Worm (Caenorhabditis elegans): ENCODE measurements around the gene exc-13.
"Not testable (repeated sequence)": the region's sequence is repeated elsewhere in the genome, so short reads cannot be mapped to it uniquely, and the experiment has no call there.

The exc-13 gene

DNA sequence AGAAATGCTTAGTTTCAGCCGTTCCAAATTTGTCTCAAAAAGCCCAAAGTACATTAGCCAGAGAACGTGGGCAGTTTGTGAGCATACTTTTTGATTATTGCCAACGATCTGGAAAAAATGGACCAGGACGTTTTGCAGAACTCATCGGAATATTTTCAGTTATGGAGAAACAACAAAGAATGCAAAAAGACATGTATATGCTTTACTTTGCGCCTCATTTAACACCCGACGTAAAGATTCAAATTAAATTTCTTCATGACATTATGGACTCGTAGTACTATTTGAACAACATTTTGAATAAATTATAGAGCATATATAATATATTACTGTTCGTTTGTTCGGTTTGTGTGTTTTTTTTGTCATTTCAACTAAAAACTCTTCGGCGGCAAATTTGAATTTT is 21.5 kb upstream of the exc-13 start, which contains the start of gene srh-244:
Gene srh-244, plus strand, starts transcription at position 301 of the 400 bp plus-strand sequence.
- no peak for TF ChIP-seq pat-9 (tag; optimal IDR thresholded peaks at IDR 0.05)
- TF ChIP-seq lin-11 (tag; optimal IDR thresholded peaks at IDR 0.05): no peak
- no peak for TF ChIP-seq ahr-1 (tag; optimal IDR thresholded peaks at IDR 0.05)
- no peak for TF ChIP-seq ceh-48 (tag; optimal IDR thresholded peaks at IDR 0.05)
- TF ChIP-seq ceh-30 (tag; optimal IDR thresholded peaks at IDR 0.05): no peak
- TF ChIP-seq C08G9.2 (tag; optimal IDR thresholded peaks at IDR 0.05): no peak
- no peak for TF ChIP-seq mec-3 (tag; optimal IDR thresholded peaks at IDR 0.05; ENCODE audit: borderline replicate concordance)
- TF ChIP-seq nhr-232 (tag; optimal IDR thresholded peaks at IDR 0.05): no peak
- TF ChIP-seq ceh-31 (tag; optimal IDR thresholded peaks at IDR 0.05): no peak
- TF ChIP-seq pqm-1 (tag; optimal IDR thresholded peaks at IDR 0.05): no peak
- TF ChIP-seq sdc-2 (tag; optimal IDR thresholded peaks at IDR 0.05): no peak
- TF ChIP-seq Y22D7AL.16 (tag; optimal IDR thresholded peaks at IDR 0.05): no peak
- no peak for TF ChIP-seq pax-1 (tag; optimal IDR thresholded peaks at IDR 0.05)
- TF ChIP-seq odd-2 (tag; optimal IDR thresholded peaks at IDR 0.05): no peak
- TF ChIP-seq unc-42 (tag; optimal IDR thresholded peaks at IDR 0.05): no peak
- TF ChIP-seq zip-5 (tag; optimal IDR thresholded peaks at IDR 0.05): no peak

DNA sequence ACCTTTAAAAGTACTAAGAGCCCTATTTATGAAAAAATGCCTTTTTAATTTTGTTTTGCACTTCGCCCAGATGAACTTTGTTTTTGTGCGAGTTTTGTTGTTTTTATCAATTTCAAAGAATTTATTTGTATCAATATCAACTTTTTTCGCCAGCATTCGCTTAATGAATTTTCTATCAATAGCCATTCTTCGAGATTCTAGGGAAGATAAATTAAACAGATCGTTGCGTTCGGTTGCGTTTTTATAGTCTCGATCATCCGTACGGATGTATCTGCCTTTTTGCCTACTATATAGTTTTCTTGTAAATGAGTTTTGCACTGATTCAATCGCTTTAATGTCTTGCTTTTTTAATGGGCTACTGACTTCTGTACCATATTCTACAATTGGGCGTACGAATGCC is 19.6 kb upstream of the exc-13 start, which contains the start of gene nhr-147:
Gene nhr-147, plus strand, starts transcription at position 301 of the 400 bp plus-strand sequence.
- TF ChIP-seq sdc-2, pha-2, elt-2 (tag; optimal IDR thresholded peaks at IDR 0.05): not testable (repeated sequence)

DNA sequence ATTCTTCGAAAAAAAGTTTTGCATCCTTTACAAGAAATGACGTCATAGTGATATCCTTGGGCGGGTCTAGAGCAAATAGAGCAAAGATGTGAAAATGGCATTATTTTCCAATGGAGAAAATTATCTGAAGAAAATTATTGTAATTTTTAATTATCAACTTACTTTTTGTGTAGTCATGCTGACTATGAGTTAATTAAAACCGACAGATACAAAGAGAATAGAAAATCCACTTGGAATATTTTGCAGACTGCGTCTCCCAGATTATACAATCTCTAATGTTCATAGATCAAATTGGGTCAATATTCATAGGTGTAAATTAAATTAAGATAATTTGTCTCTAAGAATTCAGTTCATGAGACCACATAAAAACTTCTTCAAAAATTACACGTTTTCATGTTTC is 15.5 kb upstream of the exc-13 start, which contains the start of gene nhr-149:
Gene nhr-149, minus strand, starts transcription at position 101 of the 400 bp plus-strand sequence.
- TF ChIP-seq ceh-45 (GFP tag; IDR thresholded peaks at IDR 0.05) (no peak), lim-6 (tag; optimal IDR thresholded peaks at IDR 0.05) (no peak), ceh-22 (tag; optimal IDR thresholded peaks at IDR 0.05) (no peak), ztf-16 (tag; optimal IDR thresholded peaks at IDR 0.05) (no peak), K02D7.2 (tag; optimal IDR thresholded peaks at IDR 0.05) (no peak), ceh-24 (tag; optimal IDR thresholded peaks at IDR 0.05) (no peak), hlh-30 (tag; optimal IDR thresholded peaks at IDR 0.05; ENCODE audit: insufficient read depth) (no peak), gmeb-2 (tag; optimal IDR thresholded peaks at IDR 0.05) (no peak)

DNA sequence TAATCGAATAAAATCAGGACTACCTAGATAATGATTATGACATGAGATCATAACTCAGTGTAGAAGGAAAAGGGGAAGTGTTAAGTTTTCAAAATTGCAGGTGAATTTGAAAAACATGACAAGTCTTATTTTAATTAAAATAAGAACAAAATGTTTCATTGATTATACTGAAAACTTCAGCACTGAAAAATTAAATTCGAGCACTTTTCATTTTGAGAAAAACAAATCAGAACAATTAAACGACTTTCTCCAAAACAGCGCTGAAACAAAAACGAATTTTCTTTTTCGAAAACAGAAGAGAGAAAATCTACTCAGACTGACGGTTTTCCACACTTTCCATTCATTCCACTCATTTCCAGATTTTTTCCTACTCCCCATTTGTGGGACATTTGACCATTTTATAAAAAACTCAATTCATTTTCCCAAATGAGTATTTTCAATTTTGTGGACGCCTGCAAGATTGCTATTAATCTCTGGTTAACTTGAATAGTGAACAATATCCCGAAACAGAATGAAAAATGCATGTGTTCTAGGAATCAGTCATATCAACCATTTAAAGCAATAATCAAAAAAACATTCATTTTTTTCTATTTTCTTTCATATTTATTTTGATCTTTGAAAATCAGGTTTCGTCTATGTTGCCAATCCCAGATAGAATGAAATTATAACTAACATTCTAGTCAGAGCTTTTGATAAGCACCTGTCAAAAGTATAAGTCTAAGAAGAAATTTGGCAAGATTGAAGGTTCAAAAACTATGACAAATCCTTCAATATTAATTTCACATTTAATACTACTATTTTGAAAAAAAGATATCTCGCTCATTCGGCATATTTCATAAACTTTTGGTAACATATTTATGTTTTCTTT is 12.6 kb upstream of the exc-13 start, which contains the start of the genes srh-231 and srh-275:
Gene srh-231, minus strand, starts transcription at position 51 of the 868 bp plus-strand sequence.
Gene srh-275, plus strand, starts transcription at position 818 of the 868 bp plus-strand sequence.
- no peak for TF ChIP-seq dve-1 (tag; optimal IDR thresholded peaks at IDR 0.05)
- no peak for TF ChIP-seq ceh-6 (GFP tag; optimal IDR thresholded peaks at IDR 0.05)
- TF ChIP-seq ceh-18 (tag; optimal IDR thresholded peaks at IDR 0.05): no peak
- no peak for TF ChIP-seq ceh-2 (tag; optimal IDR thresholded peaks at IDR 0.05)
- no peak for TF ChIP-seq odd-2 (tag; optimal IDR thresholded peaks at IDR 0.05)
- no peak for TF ChIP-seq pat-9 (tag; optimal IDR thresholded peaks at IDR 0.05)
- no peak for TF ChIP-seq sox-2 (GFP tag; IDR thresholded peaks at IDR 0.05)
- TF ChIP-seq gmeb-2 (tag; optimal IDR thresholded peaks at IDR 0.05): no peak
- no peak for TF ChIP-seq hlh-30 (tag; optimal IDR thresholded peaks at IDR 0.05; ENCODE audit: insufficient read depth)
- no peak for TF ChIP-seq elt-2 (tag; optimal IDR thresholded peaks at IDR 0.05)
- no peak for TF ChIP-seq npax-4 (tag; optimal IDR thresholded peaks at IDR 0.05)
- TF ChIP-seq zip-5 (tag; optimal IDR thresholded peaks at IDR 0.05): no peak
- no peak for TF ChIP-seq ttx-3 (tag; optimal IDR thresholded peaks at IDR 0.05)

DNA sequence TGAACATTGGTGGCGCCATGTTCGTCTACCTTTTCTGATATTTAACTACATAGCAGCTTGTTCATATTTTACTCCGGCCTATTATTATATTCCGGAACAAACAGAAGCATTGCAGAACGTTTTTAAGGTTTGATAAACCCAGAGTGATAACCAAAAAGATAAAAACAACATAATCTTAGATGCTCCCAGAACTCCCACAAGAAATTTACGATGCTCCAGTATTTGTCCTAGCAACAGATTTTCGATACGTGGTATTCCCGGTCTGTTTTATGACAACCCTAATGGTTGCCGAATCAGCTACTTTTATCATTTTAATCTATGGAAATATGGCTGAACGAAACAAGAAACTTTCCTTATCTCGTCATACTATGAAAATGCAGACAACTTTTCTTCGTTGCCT is 11.4 kb upstream of the exc-13 start:
- TF ChIP-seq lin-11 (tag; optimal IDR thresholded peaks at IDR 0.05) (no peak), ceh-14 (tag; optimal IDR thresholded peaks at IDR 0.05) (no peak)
